Worm (Caenorhabditis elegans): ENCODE results near the gene fbxa-5.
A peak's percentile ranks its signal among the peaks of the same experiment; 100 is the strongest.
"Not testable (repeated sequence)": the region's sequence is repeated elsewhere in the genome, so short reads cannot be mapped to it uniquely, and the experiment has no call there.

Gene fbxa-5

ce11 chrIII:1384092-1384491, 44.0 kb upstream of the fbxa-5 start, which contains the start of the genes fbxa-138 and Y82E9BR.5:
fbxa-138 (minus strand) TSS chrIII:1384252.
Y82E9BR.5 (plus strand) TSS chrIII:1384370.
- TF ChIP-seq lin-29 (GFP tag; IDR thresholded peaks at IDR 0.05) (no peak), php-3 (GFP tag; IDR thresholded peaks at IDR 0.05) (no peak), nhr-77 (tag; optimal IDR thresholded peaks at IDR 0.05) (peak; percentile 32), daf-16 (GFP tag; optimal IDR thresholded peaks at IDR 0.05) (no peak), daf-16 (tag; optimal IDR thresholded peaks at IDR 0.05) (peak; percentile 43), jun-1 (tag; optimal IDR thresholded peaks at IDR 0.05) (no peak), dmd-6 (GFP tag; IDR thresholded peaks at IDR 0.05) (peak; percentile 80), nhr-28 (tag; optimal IDR thresholded peaks at IDR 0.05) (peak; percentile 94), R02D3.7 (tag; optimal IDR thresholded peaks at IDR 0.05) (no peak), pqm-1 (tag; optimal IDR thresholded peaks at IDR 0.05) (peak; percentile 88), hlh-11 (tag; optimal IDR thresholded peaks at IDR 0.05) (peak; percentile 49), nhr-41 (GFP tag; IDR thresholded peaks at IDR 0.05) (no peak), set-16 (GFP tag; IDR thresholded peaks at IDR 0.05) (no peak), zip-11 (GFP tag; IDR thresholded peaks at IDR 0.05) (no peak), Y48G9A.11 (GFP tag; IDR thresholded peaks at IDR 0.05) (no peak)

ce11 chrIII:1383483-1383882, 43.3 kb upstream of the fbxa-5 start:
- TF ChIP-seq aha-1 (tag) (peak; percentile 90), set-16 (GFP tag; IDR thresholded peaks at IDR 0.05) (no peak)

- TF ChIP-seq ama-1 (optimal IDR thresholded peaks at IDR 0.05) (no peak), vab-7 (GFP tag; IDR thresholded peaks at IDR 0.05) (no peak), nhr-11 (tag; optimal IDR thresholded peaks at IDR 0.05) (no peak), ctbp-1 (GFP tag; IDR thresholded peaks at IDR 0.05) (no peak), lir-3 (tag; optimal IDR thresholded peaks at IDR 0.05) (no peak), lin-13 (GFP tag; optimal IDR thresholded peaks at IDR 0.05) (no peak), zfp-2 (tag; optimal IDR thresholded peaks at IDR 0.05) (no peak), tra-1 (GFP tag; IDR thresholded peaks at IDR 0.05) (no peak), unc-39 (tag; optimal IDR thresholded peaks at IDR 0.05) (no peak), dve-1 (tag; optimal IDR thresholded peaks at IDR 0.05; ENCODE audit: insufficient read depth) (no peak), lin-38 (GFP tag; IDR thresholded peaks at IDR 0.05) (no peak), F44E2.7 (GFP tag; IDR thresholded peaks at IDR 0.05) (no peak), nhr-41 (GFP tag; IDR thresholded peaks at IDR 0.05) (no peak), saeg-2 (GFP tag; IDR thresholded peaks at IDR 0.05) (no peak), dmd-8 (GFP tag; IDR thresholded peaks at IDR 0.05) (no peak), duxl-1 (tag; optimal IDR thresholded peaks at IDR 0.05; ENCODE audit: poor library complexity) (no peak), arid-1 (GFP tag; conservative IDR thresholded peaks at IDR 0.05) (no peak)
These were observed 40.6 kb upstream of the fbxa-5 start, which contains the start of the genes pals-21 and Y82E9BR.6 for ce11 chrIII:1380535-1381274. pals-21 (minus strand) TSS chrIII:1380635. Y82E9BR.6 (plus strand) TSS chrIII:1381224.

ce11 chrIII:1377903-1378302, 37.8 kb upstream of the fbxa-5 start, which contains the start of gene pals-40:
pals-40 (minus strand) TSS chrIII:1378003.
- TF ChIP-seq daf-16 (GFP tag; optimal IDR thresholded peaks at IDR 0.05); daf-16 (tag; optimal IDR thresholded peaks at IDR 0.05); F44E2.7 (GFP tag; IDR thresholded peaks at IDR 0.05); R02D3.7 (tag; optimal IDR thresholded peaks at IDR 0.05): not testable (repeated sequence)

- not testable (repeated sequence) for TF ChIP-seq tag-97 (GFP tag; IDR thresholded peaks at IDR 0.05); unc-39 (tag; optimal IDR thresholded peaks at IDR 0.05); ama-1 (optimal IDR thresholded peaks at IDR 0.05)
These were observed 35.4 kb upstream of the fbxa-5 start, which contains the start of gene Y82E9BR.10 for ce11 chrIII:1375491-1375890. Y82E9BR.10 (minus strand) TSS chrIII:1375591.

Measured in whole organism, L4 larva.